Fruit fly (Drosophila melanogaster) whole organism, embryonic: ENCODE data around the gene ova.
A peak's percentile ranks its signal among the peaks of the same experiment; 100 is the strongest.

Experiments
- Abd-B ChIP-seq: fragments of 200-800 bp; sonication (Bioruptor generic); optimal IDR thresholded peaks from 2 replicates; lab custom pipeline; 2018; ENCODE audit warnings: missing biosample characterization, mild to moderate bottlenecking, missing genetic modification characterization, moderate library complexity
- Bdp1 ChIP-seq: fragments of 200-800 bp; sonication (Bioruptor generic); optimal IDR thresholded peaks from 3 replicates; lab custom pipeline; 2016; ENCODE audit warnings: missing biosample characterization, missing genetic modification characterization
- BtbVII ChIP-seq: fragments of 200-800 bp; sonication (Bioruptor generic); optimal IDR thresholded peaks from 3 replicates; lab custom pipeline; 2017; ENCODE audit warnings: missing biosample characterization, mild to moderate bottlenecking, missing genetic modification characterization
- CG1024 ChIP-seq: fragments of 200-800 bp; sonication (Bioruptor generic); IDR thresholded peaks from 2 replicates; pipeline ENCODE4 v1.3.6; 2022; ENCODE audit warnings: missing biosample characterization, missing genetic modification characterization
- CG10979 ChIP-seq: fragments of 200-800 bp; sonication (Bioruptor generic); optimal IDR thresholded peaks from 2 replicates; lab custom pipeline; 2018; ENCODE audit warnings: missing biosample characterization, mild to moderate bottlenecking, missing genetic modification characterization, moderate library complexity
- CG11085 ChIP-seq: fragments of 200-800 bp; sonication (Bioruptor generic); IDR thresholded peaks from 2 replicates; pipeline ENCODE4 v1.3.6; 2022; ENCODE audit warnings: missing biosample characterization, missing genetic modification characterization
- CG11456 ChIP-seq: fragments of 200-800 bp; sonication (Bioruptor generic); IDR thresholded peaks from 3 replicates; pipeline ENCODE4 v1.3.6; 2022; ENCODE audit warnings: missing biosample characterization, missing genetic modification characterization
- CG11695 ChIP-seq: fragments of 200-800 bp; sonication (Bioruptor generic); IDR thresholded peaks from 3 replicates; pipeline ENCODE4 v1.3.6; 2022; ENCODE audit warnings: missing biosample characterization, missing genetic modification characterization
- CG11696 ChIP-seq: fragments of 200-800 bp; sonication (Bioruptor generic); IDR thresholded peaks from 2 replicates; pipeline ENCODE4 v1.3.6; 2022; ENCODE audit warnings: missing biosample characterization, missing genetic modification characterization
- CG12659 ChIP-seq: fragments of 200-800 bp; sonication (Bioruptor generic); optimal IDR thresholded peaks from 3 replicates; lab custom pipeline; 2017; ENCODE audit warnings: mild to moderate bottlenecking, missing biosample characterization, missing genetic modification reagents, missing genetic modification characterization
- CG12942 ChIP-seq: fragments of 200-800 bp; sonication (Bioruptor generic); optimal IDR thresholded peaks from 3 replicates; lab custom pipeline; 2016; ENCODE audit warnings: missing biosample characterization, missing genetic modification characterization
- CG13296 ChIP-seq: fragments of 200-800 bp; sonication (Bioruptor generic); optimal IDR thresholded peaks from 3 replicates; lab custom pipeline; 2018; ENCODE audit warnings: missing biosample characterization, mild to moderate bottlenecking, missing genetic modification characterization
- CG13424 ChIP-seq: fragments of 200-800 bp; sonication (Bioruptor generic); optimal IDR thresholded peaks from 2 replicates; lab custom pipeline; 2019; ENCODE audit warnings: missing biosample characterization, mild to moderate bottlenecking, missing genetic modification characterization, moderate library complexity
- CG14710 ChIP-seq: fragments of 200-800 bp; sonication (Bioruptor generic); optimal IDR thresholded peaks from 3 replicates; lab custom pipeline; 2019; ENCODE audit warnings: missing biosample characterization, mild to moderate bottlenecking, missing genetic modification characterization, moderate library complexity
- CG17612 ChIP-seq: fragments of 200-800 bp; sonication (Bioruptor generic); IDR thresholded peaks from 2 replicates; pipeline ENCODE4 v1.3.6; 2022; ENCODE audit warnings: missing biosample characterization, missing genetic modification characterization
- CG18011 ChIP-seq: fragments of 200-800 bp; sonication (Bioruptor generic); optimal IDR thresholded peaks from 2 replicates; lab custom pipeline; 2017; ENCODE audit warnings: missing biosample characterization, missing genetic modification characterization, mild to moderate bottlenecking, moderate library complexity, missing genotype
- CG18599 ChIP-seq: fragments of 200-800 bp; sonication (Bioruptor generic); optimal IDR thresholded peaks from 3 replicates; lab custom pipeline; 2017; ENCODE audit warnings: missing biosample characterization, missing genetic modification characterization, mild to moderate bottlenecking, moderate library complexity, missing genetic modification reagents
- CG3281 ChIP-seq: fragments of 200-800 bp; sonication (Bioruptor generic); optimal IDR thresholded peaks from 3 replicates; lab custom pipeline; 2017; ENCODE audit warnings: missing biosample characterization, mild to moderate bottlenecking, missing genetic modification characterization
- CG3407 ChIP-seq: fragments of 200-800 bp; sonication (Bioruptor generic); optimal IDR thresholded peaks from 2 replicates; lab custom pipeline; 2018; ENCODE audit warnings: missing biosample characterization, mild to moderate bottlenecking, missing genetic modification characterization
- CG3838 ChIP-seq: fragments of 200-800 bp; sonication (Bioruptor generic); optimal IDR thresholded peaks from 3 replicates; lab custom pipeline; 2016; ENCODE audit warnings: missing biosample characterization, missing genetic modification characterization
- CG4328 ChIP-seq: fragments of 200-800 bp; sonication (Bioruptor generic); optimal IDR thresholded peaks from 3 replicates; lab custom pipeline; 2017; ENCODE audit warnings: missing biosample characterization, missing genetic modification reagents, missing genetic modification characterization
- CG4707 ChIP-seq: fragments of 200-800 bp; sonication (Bioruptor generic); optimal IDR thresholded peaks from 2 replicates; lab custom pipeline; 2018; ENCODE audit warnings: missing biosample characterization, mild to moderate bottlenecking, missing genetic modification characterization, moderate library complexity
- CG4820 ChIP-seq: fragments of 200-800 bp; sonication (Bioruptor generic); optimal IDR thresholded peaks from 3 replicates; lab custom pipeline; 2016; ENCODE audit warnings: missing biosample characterization, missing genetic modification characterization
- CG6175 ChIP-seq: fragments of 200-800 bp; sonication (Bioruptor generic); IDR thresholded peaks from 3 replicates; pipeline ENCODE4 v1.3.6; 2022; ENCODE audit warnings: missing biosample characterization, missing genetic modification characterization
- CG6683 ChIP-seq: fragments of 200-800 bp; sonication (Bioruptor generic); optimal IDR thresholded peaks from 2 replicates; lab custom pipeline; 2017; ENCODE audit warnings: missing biosample characterization, mild to moderate bottlenecking, missing genetic modification characterization, missing genetic modification reagents
- CHES-1-like ChIP-seq: fragments of 200-800 bp; sonication (Bioruptor generic); optimal IDR thresholded peaks from 2 replicates; lab custom pipeline; 2016; ENCODE audit warnings: missing biosample characterization, missing genetic modification characterization
- Dip3 ChIP-seq: fragments of 200-800 bp; sonication (Bioruptor generic); optimal IDR thresholded peaks from 3 replicates; lab custom pipeline; 2016; ENCODE audit warnings: missing biosample characterization, missing genetic modification characterization
- Dll ChIP-seq: fragments of 200-800 bp; sonication (Bioruptor generic); IDR thresholded peaks from 4 replicates; pipeline ENCODE4 v1.3.6; 2022; ENCODE audit warnings: missing biosample characterization, missing genetic modification characterization; ENCODE audit not compliant: partially characterized antibody
- Fer1 ChIP-seq: fragments of 200-800 bp; sonication (Bioruptor generic); optimal IDR thresholded peaks from 2 replicates; lab custom pipeline; 2017; ENCODE audit warnings: missing biosample characterization, mild to moderate bottlenecking, missing genetic modification characterization
- Hey ChIP-seq: fragments of 200-800 bp; sonication (Bioruptor generic); optimal IDR thresholded peaks from 3 replicates; lab custom pipeline; 2018; ENCODE audit warnings: missing biosample characterization, mild to moderate bottlenecking, missing genetic modification characterization
- Nf-YB ChIP-seq: fragments of 200-800 bp; sonication (Bioruptor generic); optimal IDR thresholded peaks from 3 replicates; lab custom pipeline; 2019; ENCODE audit warnings: missing biosample characterization, mild to moderate bottlenecking, missing genetic modification characterization, moderate library complexity
- Optix ChIP-seq: fragments of 200-800 bp; sonication (Bioruptor generic); IDR thresholded peaks from 3 replicates; pipeline ENCODE4 v1.3.6; 2022; ENCODE audit warnings: missing biosample characterization, missing genetic modification characterization
- Pdp1 ChIP-seq, 2 experiments: fragments of 200-800 bp; sonication (Bioruptor generic); optimal IDR thresholded peaks; 3 replicates each; lab custom pipeline; 2016; ENCODE audit warnings: missing biosample characterization in 2 of 2, missing genetic modification characterization in 2 of 2, mild to moderate bottlenecking in 1 of 2, moderate library complexity in 1 of 2
- Ravus ChIP-seq: fragments of 200-800 bp; sonication (Bioruptor generic); IDR thresholded peaks from 2 replicates; pipeline ENCODE4 v1.3.6; 2022; ENCODE audit warnings: missing biosample characterization, missing genetic modification characterization
- Stat92E ChIP-seq, 3 experiments: fragments of >200 bp in 2 of 3; fragments of 200-800 bp in 1 of 3; sonication (Bioruptor generic) in 1 of 3; optimal IDR thresholded peaks; 2 replicates each; lab custom pipeline; 2017 to 2019; ENCODE audit warnings: missing biosample characterization in 3 of 3, missing genetic modification characterization in 3 of 3, mild to moderate bottlenecking in 1 of 3, moderate library complexity in 1 of 3
- Taf1 ChIP-seq: fragments of 200-800 bp; sonication (Bioruptor generic); IDR thresholded peaks from 2 replicates; pipeline ENCODE4 v1.3.6; 2022; ENCODE audit warnings: missing biosample characterization, missing genetic modification characterization
- YL-1 ChIP-seq: fragments of 200-800 bp; sonication (Bioruptor generic); optimal IDR thresholded peaks from 3 replicates; lab custom pipeline; 2017; ENCODE audit warnings: missing biosample characterization, mild to moderate bottlenecking, missing genetic modification characterization
- cas ChIP-seq: fragments of 200-800 bp; sonication (Bioruptor generic); IDR thresholded peaks from 2 replicates; pipeline ENCODE4 v1.3.6; 2022; ENCODE audit warnings: missing biosample characterization, missing genetic modification characterization
- crp ChIP-seq, 2 experiments: fragments of 200-800 bp; sonication (Bioruptor generic); optimal IDR thresholded peaks; 2 replicates in 1 of 2; 3 replicates in 1 of 2; lab custom pipeline; 2017; ENCODE audit warnings: missing biosample characterization in 2 of 2, missing genetic modification characterization in 2 of 2, mild to moderate bottlenecking in 1 of 2, moderate library complexity in 1 of 2
- dysf ChIP-seq: fragments of 200-800 bp; sonication (Bioruptor generic); IDR thresholded peaks from 3 replicates; pipeline ENCODE4 v1.3.6; 2022; ENCODE audit warnings: missing biosample characterization, missing genetic modification characterization
- ind ChIP-seq: fragments of 200-800 bp; sonication (Bioruptor generic); optimal IDR thresholded peaks from 3 replicates; lab custom pipeline; 2016; ENCODE audit warnings: missing biosample characterization, missing genetic modification characterization
- otp ChIP-seq: fragments of 200-800 bp; sonication (Bioruptor generic); IDR thresholded peaks from 3 replicates; pipeline ENCODE4, ENCODE4 v1.3.6; 2022; ENCODE audit warnings: missing biosample characterization, missing genetic modification characterization
- sc ChIP-seq, 3 experiments: fragments of >200 bp in 2 of 3; fragments of 200-800 bp in 1 of 3; sonication (Bioruptor generic) in 1 of 3; optimal IDR thresholded peaks; 2 replicates in 2 of 3; 3 replicates in 1 of 3; lab custom pipeline; 2017; ENCODE audit warnings: mild to moderate bottlenecking in 1 of 3, missing biosample characterization in 1 of 3, missing genetic modification characterization in 1 of 3, missing genetic modification reagents in 1 of 3
- schlank ChIP-seq: fragments of 200-800 bp; sonication (Bioruptor generic); optimal IDR thresholded peaks from 2 replicates; lab custom pipeline; 2018; ENCODE audit warnings: missing biosample characterization, mild to moderate bottlenecking, missing genetic modification characterization
- sd ChIP-seq: fragments of 200-800 bp; sonication (Bioruptor generic); optimal IDR thresholded peaks from 3 replicates; lab custom pipeline; 2018; ENCODE audit warnings: missing biosample characterization, mild to moderate bottlenecking, missing genetic modification characterization, moderate library complexity
- sens ChIP-seq: fragments of 200-800 bp; sonication (Bioruptor generic); peaks from one replicate; lab custom pipeline; 2016; ENCODE audit warnings: missing biosample characterization, missing genetic modification characterization
- tx ChIP-seq: fragments of 200-800 bp; sonication (Bioruptor generic); optimal IDR thresholded peaks from 2 replicates; lab custom pipeline; 2016; ENCODE audit warnings: missing biosample characterization, missing genetic modification characterization
- wor ChIP-seq: fragments of 200-800 bp; sonication (Bioruptor generic); IDR thresholded peaks from 2 replicates; pipeline ENCODE4 v1.3.6; 2022; ENCODE audit warnings: missing biosample characterization, missing genetic modification characterization

The ova gene

DNA sequence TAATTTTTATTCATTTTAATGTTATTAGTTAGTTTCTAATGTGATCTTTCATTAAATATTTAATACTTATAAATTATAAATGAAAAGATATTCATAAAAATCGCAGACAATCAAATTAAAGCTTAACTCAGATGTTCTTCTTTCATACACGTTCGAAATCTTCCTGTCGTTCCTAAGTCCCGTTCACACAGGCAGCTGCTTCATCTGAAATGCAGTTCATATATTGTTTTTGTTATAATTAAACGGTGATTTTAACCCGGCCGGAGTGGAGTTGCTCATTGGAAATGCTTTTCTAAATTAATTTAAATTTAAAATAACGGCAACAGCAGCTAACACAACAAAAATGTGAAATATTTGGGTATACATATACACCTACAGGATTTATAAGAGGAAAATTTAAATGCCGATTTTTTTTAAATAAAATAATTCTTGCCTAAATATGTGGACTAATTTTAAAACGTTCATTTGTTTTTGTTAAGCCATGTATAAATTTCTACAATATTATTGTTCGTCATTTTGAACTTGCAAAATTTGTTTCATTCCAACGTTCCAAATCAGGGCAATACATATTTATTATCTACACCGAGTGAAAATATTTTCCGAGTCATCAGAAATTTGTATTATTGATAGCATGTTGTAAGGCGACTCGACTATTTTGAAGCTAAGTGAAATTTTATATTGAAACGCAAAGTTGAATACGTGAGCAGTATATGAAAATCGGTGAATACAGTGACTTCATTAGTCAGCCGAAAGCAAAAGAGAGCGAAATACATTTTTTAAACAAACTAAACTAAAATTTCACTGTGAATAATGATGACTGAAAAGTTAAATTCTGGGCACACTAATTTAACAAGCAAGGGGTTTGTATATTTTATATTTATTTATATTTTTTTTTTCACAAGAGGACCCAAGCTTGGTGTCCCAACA is 7.5 kb upstream of the ova start, which contains the start of gene me31B (continued):
- TF ChIP-seq Bdp1 (GFP tag; lab: Kevin White, UChicago) (no peak), Hey (tag; lab: Kevin White, UChicago) (no peak), Dll (GFP tag; lab: Robert Waterston, UW) (no peak), Fer1 (GFP tag; lab: Kevin White, UChicago) (no peak), CG4328 (no peak), crp (GFP tag; optimal IDR thresholded peaks at IDR 0.05; lab: Kevin White, UChicago) (peak in 1 of 2 experiments; percentile 35), Pdp1 (GFP tag; optimal IDR thresholded peaks at IDR 0.05; lab: Kevin White, UChicago) (peak in 1 of 2 experiments; percentile 15), CG4707 (GFP tag; lab: Kevin White, UChicago) (no peak), CG10979 (tag; lab: Kevin White, UChicago) (no peak), tx (GFP tag; lab: Kevin White, UChicago) (no peak), schlank (no peak), sens (GFP tag; lab: Kevin White, UChicago) (peak; percentile 9), CG3407 (no peak), CG11696 (no peak), Optix (GFP tag; lab: Robert Waterston, UW) (no peak), cas (GFP tag; lab: Robert Waterston, UW) (no peak), Dip3 (GFP tag; lab: Kevin White, UChicago) (no peak), CG13296 (GFP tag; lab: Kevin White, UChicago) (no peak), wor (GFP tag; lab: Robert Waterston, UW) (no peak), sc (optimal IDR thresholded peaks at IDR 0.05; lab: Kevin White, UChicago) (no peak), sc (GFP tag; optimal IDR thresholded peaks at IDR 0.05; lab: Kevin White, UChicago) (no peak), Taf1 (GFP tag; lab: Robert Waterston, UW) (no peak), CG12659 (GFP tag; lab: Kevin White, UChicago) (peak; percentile 49), Stat92E (GFP tag; optimal IDR thresholded peaks at IDR 0.05; lab: Kevin White, UChicago) (no peak), CG13424 (tag; lab: Kevin White, UChicago) (no peak), BtbVII (GFP tag; lab: Kevin White, UChicago) (no peak), CHES-1-like (GFP tag; lab: Kevin White, UChicago) (no peak), CG17612 (GFP tag; lab: Robert Waterston, UW) (no peak), CG11456 (no peak), CG11695 (no peak), sd (peak; percentile 15), Ravus (GFP tag; lab: Robert Waterston, UW) (no peak), CG18599 (GFP tag; lab: Kevin White, UChicago) (no peak), CG3281 (no peak), CG4820 (no peak), CG3838 (GFP tag; lab: Kevin White, UChicago) (no peak), CG14710 (tag; lab: Kevin White, UChicago) (peak; percentile 33), CG1024 (GFP tag; lab: Robert Waterston, UW) (peak; percentile 93), otp (no peak), Abd-B (no peak), ind (GFP tag; lab: Kevin White, UChicago) (no peak), CG6683 (GFP tag; lab: Kevin White, UChicago) (no peak), Nf-YB (GFP tag; lab: Kevin White, UChicago) (no peak), dysf (GFP tag; lab: Robert Waterston, UW) (no peak), YL-1 (GFP tag; lab: Kevin White, UChicago) (peak; percentile 12), CG18011 (GFP tag; lab: Kevin White, UChicago) (no peak), CG6175 (GFP tag; lab: Robert Waterston, UW) (no peak), CG11085 (GFP tag; lab: Robert Waterston, UW) (no peak), CG12942 (GFP tag; lab: Kevin White, UChicago) (peak; percentile 38)
